Worm (Caenorhabditis elegans) whole organism, L4/young adult: ENCODE results near the gene oac-39.

Experiments
- W03F9.2 ChIP-seq: fragments of 150-350 bp; optimal IDR thresholded peaks from 2 replicates; lab custom pipeline; 2014; ENCODE audit warnings: missing biosample characterization, missing genetic modification characterization
- him-1 ChIP-seq: sonication (generic microtip); optimal IDR thresholded peaks from 2 replicates; lab custom pipeline; 2016; ENCODE audit warnings: missing genotype, missing genetic modification reagents, missing genetic modification characterization, missing compliant biosample characterization

- TF ChIP-seq him-1 (tag; lab: Kevin White, UChicago), result no peak
- TF ChIP-seq W03F9.2, result no peak
Observed at ce11 chrV:237012-237411, 14.5 kb downstream of the oac-39 start.
